Worm (Caenorhabditis elegans): Measurements from ENCODE around the gene grl-5.

DNA sequence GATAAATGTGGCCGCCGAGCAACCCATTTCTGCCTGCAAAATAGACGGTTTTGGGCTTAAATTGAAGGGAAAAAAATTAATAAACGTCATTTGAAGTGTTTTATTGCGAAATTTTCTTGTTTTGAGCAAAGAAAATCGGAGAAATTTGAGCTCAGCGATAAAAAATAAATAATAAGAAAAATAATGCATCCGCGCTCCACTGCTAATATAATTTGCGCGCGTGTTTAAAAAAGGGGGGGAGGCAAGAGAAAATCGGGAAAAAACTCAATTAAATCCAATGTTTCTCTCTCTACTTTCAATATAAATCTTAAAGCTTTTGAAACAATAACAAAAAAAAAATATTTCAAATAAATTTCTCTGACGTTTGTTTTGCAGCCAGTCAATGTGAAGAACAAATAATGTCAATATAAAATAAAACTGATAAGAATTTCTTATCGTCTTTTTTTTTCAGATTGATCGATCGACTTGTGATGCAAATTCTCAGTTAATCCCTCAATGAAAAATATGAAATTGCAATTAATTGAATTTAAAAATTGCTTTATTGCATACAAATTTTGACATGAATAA, 36.1 kb upstream of the grl-5 start, which contains the start of gene rft-2:
- TF ChIP-seq hnd-1 (tag; optimal IDR thresholded peaks at IDR 0.05) (no peak), ama-1 (optimal IDR thresholded peaks at IDR 0.05) (no peak), hmbx-1 (tag; optimal IDR thresholded peaks at IDR 0.05) (no peak), hmg-4 (GFP tag; optimal IDR thresholded peaks at IDR 0.05) (no peak), ets-7 (tag; optimal IDR thresholded peaks at IDR 0.05) (no peak), scrt-1 (GFP tag; IDR thresholded peaks at IDR 0.05) (no peak), F13C5.2 (tag; optimal IDR thresholded peaks at IDR 0.05) (peak; percentile 59), flt-1 (GFP tag; IDR thresholded peaks at IDR 0.05) (no peak), tbx-37 (GFP tag; conservative IDR thresholded peaks at IDR 0.05) (no peak), pes-1 (GFP tag; IDR thresholded peaks at IDR 0.05) (no peak)

All from whole organism, early embryonic.